Worm (Caenorhabditis elegans) whole organism, midembryonic: ENCODE results near the gene flp-13.

Experiments
- T22C8.4 ChIP-seq: fragments of 200-800 bp; sonication (Bioruptor generic); IDR thresholded peaks from 2 replicates; pipeline ENCODE4 v1.3.6; 2022; ENCODE audit warnings: missing genetic modification characterization, missing compliant biosample characterization
- cog-1 ChIP-seq: sonication (generic microtip); optimal IDR thresholded peaks from 2 replicates; lab custom pipeline; 2016; ENCODE audit warnings: missing genetic modification characterization, missing compliant biosample characterization
- flt-1 ChIP-seq: fragments of 200-800 bp; sonication (Bioruptor generic); IDR thresholded peaks from 2 replicates; pipeline ENCODE4 v1.3.6; 2022; ENCODE audit warnings: missing genetic modification characterization, missing compliant biosample characterization
- klf-2 ChIP-seq: fragments of 200-800 bp; sonication (Bioruptor generic); conservative IDR thresholded peaks from 2 replicates; pipeline ENCODE4 v1.3.6; 2022; ENCODE audit warnings: missing genetic modification reagents, missing genetic modification characterization, missing compliant biosample characterization
- med-1 ChIP-seq: sonication (generic microtip); optimal IDR thresholded peaks from 2 replicates; lab custom pipeline; 2017; ENCODE audit warnings: missing genetic modification characterization, mild to moderate bottlenecking, missing compliant biosample characterization, antibody characterized with exemption, missing genetic modification reagents; ENCODE audit not compliant: insufficient read depth
- ref-1 ChIP-seq: fragments of 200-800 bp; sonication (Bioruptor generic); conservative IDR thresholded peaks from 2 replicates; pipeline ENCODE4 v1.3.6; 2022; ENCODE audit warnings: missing genetic modification reagents, missing genetic modification characterization, missing compliant biosample characterization
- tab-1 ChIP-seq: fragments of 200-800 bp; sonication (Bioruptor generic); IDR thresholded peaks from 2 replicates; pipeline ENCODE4 v1.3.6; 2022; ENCODE audit warnings: missing genetic modification characterization, missing compliant biosample characterization
- ztf-23 ChIP-seq: fragments of 200-800 bp; sonication (Bioruptor generic); IDR thresholded peaks from 2 replicates; pipeline ENCODE4 v1.3.6; 2022; ENCODE audit warnings: missing genetic modification reagents, missing genetic modification characterization, missing compliant biosample characterization
- ztf-29 ChIP-seq: fragments of 200-800 bp; sonication (Bioruptor generic); IDR thresholded peaks from 2 replicates; pipeline ENCODE4 v1.3.6; 2022; ENCODE audit warnings: missing genetic modification reagents, missing genetic modification characterization, missing compliant biosample characterization

The flp-13 gene

DNA sequence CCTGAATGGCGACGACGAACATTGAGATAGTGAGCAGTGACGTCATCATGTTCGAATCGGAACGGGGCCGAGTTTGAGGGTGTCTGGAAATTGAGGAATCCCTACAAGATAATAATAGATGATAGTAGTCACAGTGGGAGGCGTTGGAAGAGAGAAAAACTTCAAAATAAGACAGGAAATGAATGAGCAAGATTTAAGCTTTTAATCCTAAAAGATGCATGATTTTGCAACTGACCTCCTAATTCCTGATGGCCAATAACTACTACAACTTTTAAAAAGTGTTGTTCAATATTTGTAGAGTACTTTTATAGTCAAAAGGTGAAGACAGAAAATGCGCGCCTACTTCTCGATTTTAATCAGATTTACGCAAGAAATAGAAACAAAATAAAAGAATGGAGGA is at the start of gene flp-13:
TSS of gene flp-13 (minus strand) at position 101 of the 400 bp plus-strand sequence.
- TF ChIP-seq tab-1 (GFP tag; lab: Robert Waterston, UW) (no peak), ztf-23 (GFP tag; lab: Robert Waterston, UW) (no peak), med-1 (no peak), cog-1 (tag; lab: Kevin White, UChicago) (no peak), ztf-29 (GFP tag; lab: Robert Waterston, UW) (no peak), flt-1 (GFP tag; lab: Robert Waterston, UW) (no peak), T22C8.4 (GFP tag; lab: Robert Waterston, UW) (no peak), klf-2 (no peak), ref-1 (GFP tag; lab: Robert Waterston, UW) (no peak)

DNA sequence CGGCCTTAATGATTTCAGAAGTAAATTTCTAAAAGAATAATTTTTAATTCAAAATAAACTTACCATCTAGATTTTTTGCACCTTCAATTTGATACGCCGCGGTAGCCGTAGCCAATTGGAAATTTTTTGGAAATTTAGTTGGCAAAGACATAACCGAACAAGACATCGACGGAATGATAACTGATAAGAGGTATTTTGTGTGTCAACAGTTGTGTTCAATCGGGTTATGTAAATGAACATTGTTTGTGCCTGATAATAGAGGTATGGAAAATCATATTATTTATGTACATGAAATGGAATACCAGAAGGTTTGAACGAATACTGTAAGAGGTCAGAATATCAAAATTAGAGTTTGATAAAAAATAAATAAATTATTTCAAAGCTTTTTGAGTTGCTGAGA is 49.6 kb upstream of the flp-13 start, which contains the start of gene klo-1:
TSS of gene klo-1 (minus strand) at position 388 of the 400 bp plus-strand sequence.
- no peak for TF ChIP-seq med-1
- no peak for TF ChIP-seq cog-1 (tag; lab: Kevin White, UChicago)
- TF ChIP-seq ztf-29 (GFP tag; lab: Robert Waterston, UW), result no peak
- TF ChIP-seq tab-1 (GFP tag; lab: Robert Waterston, UW), result no peak
- TF ChIP-seq ztf-23 (GFP tag; lab: Robert Waterston, UW), result no peak
- no peak for TF ChIP-seq flt-1 (GFP tag; lab: Robert Waterston, UW)
- no peak for TF ChIP-seq klf-2

DNA sequence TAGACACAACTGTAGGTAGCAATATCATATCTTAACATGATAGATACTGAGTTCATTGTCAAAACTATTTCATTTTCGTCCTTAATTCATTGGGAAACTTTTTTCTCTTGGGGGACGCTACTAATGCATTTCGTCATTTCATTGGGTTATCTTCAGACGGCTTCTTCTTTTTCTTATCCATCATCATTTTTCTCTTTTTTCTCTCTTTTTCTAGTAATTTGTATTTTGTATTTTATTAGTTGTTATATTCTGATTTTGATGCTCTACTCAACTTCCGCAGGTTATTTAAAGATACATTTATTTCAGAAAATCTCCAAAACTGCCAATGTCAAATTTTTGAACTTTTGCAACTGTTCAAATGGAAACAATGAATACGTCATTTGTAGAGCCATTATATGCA is 45.3 kb upstream of the flp-13 start, which contains the start of gene npr-35:
TSS of gene npr-35 (plus strand) at position 301 of the 400 bp plus-strand sequence.
- TF ChIP-seq flt-1 (GFP tag; lab: Robert Waterston, UW), result no peak
- no peak for TF ChIP-seq ztf-29 (GFP tag; lab: Robert Waterston, UW)
- TF ChIP-seq med-1, result no peak
- no peak for TF ChIP-seq T22C8.4 (GFP tag; lab: Robert Waterston, UW)
- no peak for TF ChIP-seq tab-1 (GFP tag; lab: Robert Waterston, UW)
- no peak for TF ChIP-seq cog-1 (tag; lab: Kevin White, UChicago)
- TF ChIP-seq klf-2, result no peak
- TF ChIP-seq ref-1 (GFP tag; lab: Robert Waterston, UW), result no peak
- no peak for TF ChIP-seq ztf-23 (GFP tag; lab: Robert Waterston, UW)

DNA sequence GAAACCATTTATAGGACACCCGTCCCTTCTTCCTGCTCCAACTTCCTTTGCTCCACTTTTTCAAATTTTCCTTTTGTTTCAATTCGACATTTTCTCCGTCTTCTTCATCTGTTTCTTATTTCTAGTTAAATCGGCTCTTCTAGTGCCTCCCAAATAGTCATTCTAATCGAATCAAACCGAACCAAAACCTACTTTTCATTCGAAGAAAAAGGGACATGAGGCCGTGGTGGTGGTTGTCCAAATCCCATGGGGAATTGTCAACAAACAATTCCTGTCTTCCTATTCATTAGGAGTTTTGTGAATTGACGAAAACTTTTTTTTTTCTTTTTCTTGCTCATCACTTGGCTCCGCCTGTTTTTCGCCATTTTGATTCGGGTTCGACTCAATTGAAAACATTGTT is 38.4 kb upstream of the flp-13 start:
- TF ChIP-seq cog-1 (tag; lab: Kevin White, UChicago) (no peak), med-1 (no peak), T22C8.4 (GFP tag; lab: Robert Waterston, UW) (no peak), tab-1 (GFP tag; lab: Robert Waterston, UW) (no peak), ref-1 (GFP tag; lab: Robert Waterston, UW) (no peak), klf-2 (no peak), flt-1 (GFP tag; lab: Robert Waterston, UW) (no peak), ztf-23 (GFP tag; lab: Robert Waterston, UW) (no peak), ztf-29 (GFP tag; lab: Robert Waterston, UW) (no peak)

DNA sequence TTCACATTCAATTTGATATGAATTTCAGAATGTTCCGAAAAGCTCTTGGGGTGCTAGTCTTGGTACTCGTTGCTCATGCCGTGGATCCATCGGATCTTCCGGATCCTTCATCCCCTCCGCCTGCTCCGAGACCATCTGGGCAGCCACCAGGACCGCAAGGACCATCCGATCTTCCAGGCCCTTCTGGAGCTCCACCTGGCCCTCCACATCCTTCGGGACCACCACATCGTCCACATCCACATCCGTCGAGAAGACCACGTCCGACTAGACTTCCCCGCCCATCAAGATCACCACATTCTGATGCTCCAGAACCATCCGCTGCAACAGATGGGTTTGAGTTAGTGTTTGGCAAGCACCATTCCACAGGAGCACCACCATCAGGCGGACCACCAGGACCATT is 36.4 kb upstream of the flp-13 start, which contains the start of gene clx-1:
TSS of gene clx-1 (plus strand) at position 30 of the 400 bp plus-strand sequence.
- TF ChIP-seq ref-1 (GFP tag; lab: Robert Waterston, UW), result no peak
- TF ChIP-seq cog-1 (tag; lab: Kevin White, UChicago), result no peak
- TF ChIP-seq T22C8.4 (GFP tag; lab: Robert Waterston, UW), result no peak
- no peak for TF ChIP-seq flt-1 (GFP tag; lab: Robert Waterston, UW)
- TF ChIP-seq klf-2, result no peak
- TF ChIP-seq tab-1 (GFP tag; lab: Robert Waterston, UW), result no peak
- TF ChIP-seq ztf-23 (GFP tag; lab: Robert Waterston, UW), result no peak
- no peak for TF ChIP-seq ztf-29 (GFP tag; lab: Robert Waterston, UW)
- TF ChIP-seq med-1, result no peak

DNA sequence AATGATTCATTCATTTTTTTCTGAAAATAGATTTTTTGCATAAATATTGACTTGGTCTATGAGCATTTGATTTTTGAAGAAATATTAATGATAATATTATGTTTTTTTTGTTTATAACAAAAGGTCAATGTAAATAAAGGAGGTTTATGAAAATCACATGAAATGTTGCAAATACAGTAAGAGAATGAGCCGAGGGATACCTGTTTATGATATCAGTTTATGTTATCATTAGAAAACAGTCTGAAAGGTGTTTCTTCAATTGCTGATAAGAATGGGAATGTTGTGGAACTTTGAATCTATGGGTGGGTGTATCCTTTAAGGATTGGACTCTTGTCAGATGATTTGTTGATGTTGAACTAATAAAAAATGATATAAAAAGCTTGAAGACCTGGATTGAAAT is 36.0 kb upstream of the flp-13 start:
- TF ChIP-seq cog-1 (tag; lab: Kevin White, UChicago), result no peak
- no peak for TF ChIP-seq ztf-23 (GFP tag; lab: Robert Waterston, UW)

DNA sequence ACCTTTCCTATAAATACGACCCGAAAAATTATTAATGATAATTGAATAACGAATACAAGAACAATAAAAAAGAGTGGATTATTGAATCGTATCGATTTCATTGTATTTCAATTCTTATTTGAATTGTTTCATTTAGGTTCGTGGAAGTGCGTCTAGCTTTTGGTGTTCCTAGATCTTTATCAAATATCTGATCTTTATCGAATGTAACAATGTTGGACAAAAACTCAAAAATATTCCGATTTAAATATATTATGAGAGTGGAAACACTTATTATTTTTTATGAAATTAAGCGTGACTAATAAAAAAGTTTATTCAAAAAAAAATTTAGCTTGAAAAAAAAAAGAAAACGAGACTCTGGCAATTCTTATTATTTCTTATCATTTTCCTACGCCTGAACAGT is 33.7 kb upstream of the flp-13 start, which contains the start of the genes C50F7.9 and C50F7.3:
TSS of gene C50F7.9 (minus strand) at position 101 of the 400 bp plus-strand sequence.
TSS of gene C50F7.3 (plus strand) at position 370 of the 400 bp plus-strand sequence.
- no peak for TF ChIP-seq flt-1 (GFP tag; lab: Robert Waterston, UW)
- no peak for TF ChIP-seq cog-1 (tag; lab: Kevin White, UChicago)
- TF ChIP-seq med-1, result no peak
- TF ChIP-seq T22C8.4 (GFP tag; lab: Robert Waterston, UW), result no peak
- TF ChIP-seq ztf-29 (GFP tag; lab: Robert Waterston, UW), result no peak
- TF ChIP-seq tab-1 (GFP tag; lab: Robert Waterston, UW), result no peak
- TF ChIP-seq ref-1 (GFP tag; lab: Robert Waterston, UW), result no peak
- no peak for TF ChIP-seq ztf-23 (GFP tag; lab: Robert Waterston, UW)

DNA sequence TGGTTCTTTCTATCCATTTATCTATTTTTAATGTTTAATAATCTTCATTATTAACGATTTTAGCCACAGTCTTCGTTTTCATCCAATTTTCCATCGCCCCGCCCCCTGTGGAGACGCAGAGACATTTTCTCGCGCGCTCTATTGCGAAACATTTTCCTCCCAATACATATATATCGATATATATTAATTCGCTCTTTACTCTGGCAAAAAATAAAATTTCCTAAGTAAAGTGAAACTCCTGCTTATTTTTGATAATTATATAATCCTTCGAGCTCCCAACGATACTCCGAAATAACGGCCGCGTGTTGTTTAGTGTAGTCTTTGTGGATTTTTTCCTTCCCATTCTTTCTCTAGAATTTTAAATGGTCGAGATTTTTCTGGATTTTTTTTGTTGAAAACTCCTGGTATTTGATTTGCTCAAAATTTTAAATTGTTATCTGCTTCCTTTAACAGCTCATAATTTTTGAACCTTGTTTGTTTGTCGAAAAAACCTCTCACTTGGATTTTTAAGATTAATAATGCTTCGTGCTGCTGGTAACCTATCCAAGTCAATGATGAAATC is 30.3 kb upstream of the flp-13 start, which contains the start of gene sucg-1:
TSS of gene sucg-1 (plus strand) at position 512 of the 562 bp plus-strand sequence.
- TF ChIP-seq klf-2, result no peak
- no peak for TF ChIP-seq flt-1 (GFP tag; lab: Robert Waterston, UW)
- no peak for TF ChIP-seq cog-1 (tag; lab: Kevin White, UChicago)
- no peak for TF ChIP-seq ref-1 (GFP tag; lab: Robert Waterston, UW)
- TF ChIP-seq ztf-23 (GFP tag; lab: Robert Waterston, UW), result no peak
- TF ChIP-seq T22C8.4 (GFP tag; lab: Robert Waterston, UW), result no peak
- TF ChIP-seq tab-1 (GFP tag; lab: Robert Waterston, UW), result no peak

DNA sequence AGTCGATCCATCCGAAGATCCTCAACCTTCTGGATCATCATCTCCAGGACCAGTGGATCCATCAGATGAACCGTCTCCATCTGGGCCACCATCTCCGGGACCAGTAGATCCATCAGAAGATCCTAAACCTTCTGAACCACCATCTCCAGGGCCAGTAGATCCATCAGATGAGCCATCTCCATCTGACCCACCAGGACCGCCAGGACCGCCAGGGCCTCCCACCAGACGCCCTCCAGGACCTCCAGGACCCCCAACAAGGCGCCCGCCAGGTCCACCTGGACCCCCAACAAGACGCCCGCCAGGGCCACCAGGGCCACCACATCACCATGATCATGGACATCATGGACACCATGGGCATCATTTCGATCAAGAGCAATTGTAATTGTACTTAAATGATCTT is 29.0 kb upstream of the flp-13 start:
- no peak for TF ChIP-seq T22C8.4 (GFP tag; lab: Robert Waterston, UW)
- TF ChIP-seq ztf-29 (GFP tag; lab: Robert Waterston, UW), result no peak
- TF ChIP-seq med-1, result no peak
- no peak for TF ChIP-seq tab-1 (GFP tag; lab: Robert Waterston, UW)
- no peak for TF ChIP-seq ztf-23 (GFP tag; lab: Robert Waterston, UW)
- no peak for TF ChIP-seq ref-1 (GFP tag; lab: Robert Waterston, UW)
- no peak for TF ChIP-seq cog-1 (tag; lab: Kevin White, UChicago)
- TF ChIP-seq flt-1 (GFP tag; lab: Robert Waterston, UW), result no peak
- no peak for TF ChIP-seq klf-2
